Worm (Caenorhabditis elegans) whole organism, L4/young adult: Measurements from ENCODE around the gene npr-21.

Experiments
- W03F9.2 ChIP-seq: fragments of 150-350 bp; optimal IDR thresholded peaks from 2 replicates; lab custom pipeline; 2014; ENCODE audit warnings: missing biosample characterization, missing genetic modification characterization
- him-1 ChIP-seq: sonication (generic microtip); optimal IDR thresholded peaks from 2 replicates; lab custom pipeline; 2016; ENCODE audit warnings: missing genotype, missing genetic modification reagents, missing genetic modification characterization, missing compliant biosample characterization

ce11 chrX:17195080-17195479 lies 37.3 kb upstream of the npr-21 start, which contains the start of gene B0302.5:
- TF ChIP-seq W03F9.2 (tag; lab: Kevin White, UChicago): no peak
- no peak for TF ChIP-seq him-1 (tag; lab: Kevin White, UChicago)
